Fruit fly (Drosophila melanogaster): ENCODE measurements around the gene CG1737.

Gene CG1737

DNA sequence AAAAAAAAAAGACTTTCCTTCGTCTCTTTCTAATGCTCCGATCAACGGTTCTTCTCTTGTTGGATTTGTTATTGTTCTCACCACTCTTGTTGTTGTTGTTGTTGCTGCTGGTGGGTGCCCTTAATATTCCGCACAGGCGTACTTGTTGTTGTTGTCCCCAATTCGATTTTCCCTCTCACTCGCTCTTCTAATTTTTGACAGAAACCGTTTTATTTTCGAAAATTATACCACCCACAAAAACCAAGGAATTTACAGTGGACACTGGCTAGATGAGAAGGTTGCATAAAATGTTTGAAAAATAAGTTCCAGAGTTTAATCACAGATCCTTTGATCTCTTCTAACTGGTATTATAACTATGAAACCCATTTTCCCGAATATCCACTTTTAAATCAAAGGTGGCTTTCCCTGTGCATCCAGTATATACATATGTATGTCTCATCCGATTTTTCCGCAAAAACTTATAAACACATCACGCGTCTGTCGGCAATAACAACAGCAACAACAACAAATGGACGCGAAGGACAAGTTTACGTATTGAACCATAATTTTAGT is 41.0 kb downstream of the CG1737 start:
- TF ChIP-seq CG5953 (GFP tag; IDR thresholded peaks at IDR 0.05): no peak
- TF ChIP-seq CG4854 (GFP tag; optimal IDR thresholded peaks at IDR 0.05): no peak
- no peak for TF ChIP-seq Jarid2 (GFP tag; optimal IDR thresholded peaks at IDR 0.05)
- TF ChIP-seq CG11456 (GFP tag; IDR thresholded peaks at IDR 0.05): peak; percentile 75; the same call in 2 of the 3 replicates
- TF ChIP-seq CG3726 (GFP tag; IDR thresholded peaks at IDR 0.05): 0 out of 3 replicates have a peak, but pooled peaks have one; percentile 52
- no peak for TF ChIP-seq inv (GFP tag; IDR thresholded peaks at IDR 0.05; ENCODE audit: partially characterized antibody)
- no peak for TF ChIP-seq dati (GFP tag; IDR thresholded peaks at IDR 0.05)
- TF ChIP-seq vfl (GFP tag; optimal IDR thresholded peaks at IDR 0.05): no peak
- TF ChIP-seq ems (GFP tag; optimal IDR thresholded peaks at IDR 0.05): peak; percentile 3
- TF ChIP-seq CG2875 (GFP tag; optimal IDR thresholded peaks at IDR 0.05): no peak
- TF ChIP-seq cato (GFP tag; optimal IDR thresholded peaks at IDR 0.05; ENCODE audit: borderline replicate concordance): no peak
- TF ChIP-seq Med (GFP tag): peak; percentile 95
- no peak for TF ChIP-seq nom (GFP tag; optimal IDR thresholded peaks at IDR 0.05)
- no peak for TF ChIP-seq CG6654 (GFP tag; optimal IDR thresholded peaks at IDR 0.05)
- peak; percentile 19; the same call in 1 of the 2 replicates for TF ChIP-seq CG7372 (GFP tag; IDR thresholded peaks at IDR 0.05)
- peak; percentile 47 for TF ChIP-seq CG9609 (GFP tag; optimal IDR thresholded peaks at IDR 0.05)
- no peak for TF ChIP-seq pros (GFP tag; optimal IDR thresholded peaks at IDR 0.05)
- no peak for TF ChIP-seq CG7987 (GFP tag; optimal IDR thresholded peaks at IDR 0.05)
- peak; percentile 56 for TF ChIP-seq Taf1 (GFP tag; IDR thresholded peaks at IDR 0.05)
- TF ChIP-seq sug (tag; optimal IDR thresholded peaks at IDR 0.05): peak; percentile 11
- no peak; the same call in 1 of the 2 replicates for TF ChIP-seq CG1024 (GFP tag; IDR thresholded peaks at IDR 0.05)
- TF ChIP-seq CG6689 (GFP tag; IDR thresholded peaks at IDR 0.05): peak; percentile 53
- peak; percentile 32; the same call in 1 of the 2 replicates for TF ChIP-seq sob (GFP tag; IDR thresholded peaks at IDR 0.05)
- TF ChIP-seq CG10959 (GFP tag; IDR thresholded peaks at IDR 0.05): no peak
- no peak for TF ChIP-seq CG7745 (tag; optimal IDR thresholded peaks at IDR 0.05)
- TF ChIP-seq gcm (GFP tag; optimal IDR thresholded peaks at IDR 0.05): no peak
- no peak for TF ChIP-seq amos (GFP tag; IDR thresholded peaks at IDR 0.05; ENCODE audit: partially characterized antibody)
- TF ChIP-seq fru (optimal IDR thresholded peaks at IDR 0.05): no peak
- no peak for TF ChIP-seq Neu2 (GFP tag; optimal IDR thresholded peaks at IDR 0.05; ENCODE audit: borderline replicate concordance)
- peak; percentile 46 for TF ChIP-seq fd3F (GFP tag; optimal IDR thresholded peaks at IDR 0.05)
- peak; percentile 40 for TF ChIP-seq CG8944 (GFP tag; optimal IDR thresholded peaks at IDR 0.05)
- peak; percentile 57 for TF ChIP-seq wdn (GFP tag; IDR thresholded peaks at IDR 0.05)
- TF ChIP-seq CG10366 (GFP tag; IDR thresholded peaks at IDR 0.05): peak; percentile 66
- no peak for TF ChIP-seq CG1832 (GFP tag; optimal IDR thresholded peaks at IDR 0.05)
- no peak for TF ChIP-seq usp (GFP tag; optimal IDR thresholded peaks at IDR 0.05)
- no peak for TF ChIP-seq unc-4 (GFP tag; IDR thresholded peaks at IDR 0.05; ENCODE audit: partially characterized antibody)
- no peak; the same call in 2 of the 3 replicates for TF ChIP-seq CG14050 (GFP tag; IDR thresholded peaks at IDR 0.05)
- no peak for TF ChIP-seq nerfin-1 (tag; optimal IDR thresholded peaks at IDR 0.05)
- peak; percentile 22; the same call in 1 of the 2 replicates for TF ChIP-seq CG11247 (GFP tag; IDR thresholded peaks at IDR 0.05)
- TF ChIP-seq bowl (GFP tag; IDR thresholded peaks at IDR 0.05): no peak
- no peak for TF ChIP-seq ato (GFP tag; IDR thresholded peaks at IDR 0.05; ENCODE audit: partially characterized antibody)
- TF ChIP-seq vvl (GFP tag; IDR thresholded peaks at IDR 0.05): peak; percentile 75
- TF ChIP-seq CG3838 (GFP tag; optimal IDR thresholded peaks at IDR 0.05): no peak
- peak; percentile 5 for TF ChIP-seq cwo (GFP tag; optimal IDR thresholded peaks at IDR 0.05)
- no peak for TF ChIP-seq hbn (GFP tag; IDR thresholded peaks at IDR 0.05; ENCODE audit: partially characterized antibody)
- TF ChIP-seq CG17359 (tag; optimal IDR thresholded peaks at IDR 0.05): peak; percentile 43
- no peak for TF ChIP-seq Bteb2 (GFP tag; optimal IDR thresholded peaks at IDR 0.05)
- no peak for TF ChIP-seq CG7271 (tag; optimal IDR thresholded peaks at IDR 0.05)
- no peak for TF ChIP-seq sna (GFP tag; IDR thresholded peaks at IDR 0.05; ENCODE audit: partially characterized antibody)
- no peak for TF ChIP-seq CG6254 (GFP tag; optimal IDR thresholded peaks at IDR 0.05)
